Worm (Caenorhabditis elegans): ENCODE data around the gene sinh-1.

sinh-1 gene

ce11 chrII:12228005-12228404 lies at the start of gene sinh-1:
Gene sinh-1, plus strand, starts transcription at chrII:12228305.
- no peak for TF ChIP-seq tbx-37 (GFP tag; conservative IDR thresholded peaks at IDR 0.05)
- no peak for TF ChIP-seq ama-1 (optimal IDR thresholded peaks at IDR 0.05)
- TF ChIP-seq ceh-36 (tag; optimal IDR thresholded peaks at IDR 0.05): no peak
- no peak for TF ChIP-seq hnd-1 (tag; optimal IDR thresholded peaks at IDR 0.05)
- no peak for TF ChIP-seq tra-4 (tag; optimal IDR thresholded peaks at IDR 0.05)
- no peak for TF ChIP-seq pes-1 (GFP tag; IDR thresholded peaks at IDR 0.05)
- no peak for TF ChIP-seq sea-1 (GFP tag; conservative IDR thresholded peaks at IDR 0.05)
- TF ChIP-seq ceh-13 (GFP tag; optimal IDR thresholded peaks at IDR 0.05): no peak
- TF ChIP-seq scrt-1 (GFP tag; IDR thresholded peaks at IDR 0.05): no peak
- TF ChIP-seq aly-1 (tag; optimal IDR thresholded peaks at IDR 0.05): no peak

- TF ChIP-seq ets-7 (tag; optimal IDR thresholded peaks at IDR 0.05) (no peak), hnd-1 (tag; optimal IDR thresholded peaks at IDR 0.05) (no peak), sea-1 (GFP tag; conservative IDR thresholded peaks at IDR 0.05) (no peak), aly-1 (tag; optimal IDR thresholded peaks at IDR 0.05) (no peak), tbx-11 (GFP tag; IDR thresholded peaks at IDR 0.05) (no peak), ama-1 (optimal IDR thresholded peaks at IDR 0.05) (no peak), scrt-1 (GFP tag; IDR thresholded peaks at IDR 0.05) (no peak), tra-4 (tag; optimal IDR thresholded peaks at IDR 0.05) (no peak), flt-1 (GFP tag; IDR thresholded peaks at IDR 0.05) (no peak), tbx-37 (GFP tag; conservative IDR thresholded peaks at IDR 0.05) (no peak)
Observed at ce11 chrII:12184857-12185256, 43.2 kb upstream of the sinh-1 start, which contains the start of gene Y57A10A.13. Gene Y57A10A.13, minus strand, starts transcription at chrII:12184902.

- no peak for TF ChIP-seq sea-1 (GFP tag; conservative IDR thresholded peaks at IDR 0.05)
- no peak for TF ChIP-seq F13C5.2 (tag; optimal IDR thresholded peaks at IDR 0.05)
- TF ChIP-seq hnd-1 (tag; optimal IDR thresholded peaks at IDR 0.05): no peak
- no peak for TF ChIP-seq aly-1 (tag; optimal IDR thresholded peaks at IDR 0.05)
Observed at ce11 chrII:12185710-12186109, 42.4 kb upstream of the sinh-1 start, which contains the start of gene Y57A10A.14. Gene Y57A10A.14, plus strand, starts transcription at chrII:12185937.

- TF ChIP-seq pes-1 (GFP tag; IDR thresholded peaks at IDR 0.05) (no peak), scrt-1 (GFP tag; IDR thresholded peaks at IDR 0.05) (no peak), tra-4 (tag; optimal IDR thresholded peaks at IDR 0.05) (no peak), ceh-36 (tag; optimal IDR thresholded peaks at IDR 0.05) (no peak), flt-1 (GFP tag; IDR thresholded peaks at IDR 0.05) (no peak), F13C5.2 (tag; optimal IDR thresholded peaks at IDR 0.05) (no peak), hnd-1 (tag; optimal IDR thresholded peaks at IDR 0.05) (no peak), ceh-13 (GFP tag; optimal IDR thresholded peaks at IDR 0.05) (no peak), sea-1 (GFP tag; conservative IDR thresholded peaks at IDR 0.05) (no peak), B0310.2 (tag; optimal IDR thresholded peaks at IDR 0.05) (no peak), hmbx-1 (tag; optimal IDR thresholded peaks at IDR 0.05) (no peak)
Observed at ce11 chrII:12186726-12187125, 41.4 kb upstream of the sinh-1 start.

- TF ChIP-seq tra-4 (tag; optimal IDR thresholded peaks at IDR 0.05) (no peak), tbx-11 (GFP tag; IDR thresholded peaks at IDR 0.05) (no peak), hmg-4 (GFP tag; optimal IDR thresholded peaks at IDR 0.05) (no peak), pes-1 (GFP tag; IDR thresholded peaks at IDR 0.05) (no peak)
Observed at ce11 chrII:12189193-12189592, 38.9 kb upstream of the sinh-1 start.

ce11 chrII:12199209-12199608 lies 28.9 kb upstream of the sinh-1 start:
- no peak for TF ChIP-seq flt-1 (GFP tag; IDR thresholded peaks at IDR 0.05)

- TF ChIP-seq hmg-4 (GFP tag; optimal IDR thresholded peaks at IDR 0.05) (no peak), pes-1 (GFP tag; IDR thresholded peaks at IDR 0.05) (no peak), aly-1 (tag; optimal IDR thresholded peaks at IDR 0.05) (no peak), flt-1 (GFP tag; IDR thresholded peaks at IDR 0.05) (no peak), ceh-13 (GFP tag; optimal IDR thresholded peaks at IDR 0.05) (no peak), ama-1 (optimal IDR thresholded peaks at IDR 0.05) (no peak), hnd-1 (tag; optimal IDR thresholded peaks at IDR 0.05) (no peak), scrt-1 (GFP tag; IDR thresholded peaks at IDR 0.05) (no peak), B0310.2 (tag; optimal IDR thresholded peaks at IDR 0.05) (no peak), F13C5.2 (tag; optimal IDR thresholded peaks at IDR 0.05) (no peak), ceh-36 (tag; optimal IDR thresholded peaks at IDR 0.05) (no peak), hmbx-1 (tag; optimal IDR thresholded peaks at IDR 0.05) (no peak), ets-7 (tag; optimal IDR thresholded peaks at IDR 0.05) (no peak), tra-4 (tag; optimal IDR thresholded peaks at IDR 0.05) (no peak), tbx-37 (GFP tag; conservative IDR thresholded peaks at IDR 0.05) (no peak), sea-1 (GFP tag; conservative IDR thresholded peaks at IDR 0.05) (no peak), tbx-11 (GFP tag; IDR thresholded peaks at IDR 0.05) (no peak)
Observed at ce11 chrII:12199912-12200637, 28.0 kb upstream of the sinh-1 start, which contains the start of gene polg-1. Gene polg-1, minus strand, starts transcription at chrII:12199962.

ce11 chrII:12202281-12202680 lies 25.8 kb upstream of the sinh-1 start, which contains the start of gene trpp-5:
Gene trpp-5, minus strand, starts transcription at chrII:12202381.
- TF ChIP-seq scrt-1 (GFP tag; IDR thresholded peaks at IDR 0.05): no peak
- TF ChIP-seq sea-1 (GFP tag; conservative IDR thresholded peaks at IDR 0.05): no peak
- no peak for TF ChIP-seq hnd-1 (tag; optimal IDR thresholded peaks at IDR 0.05)
- no peak for TF ChIP-seq ama-1 (optimal IDR thresholded peaks at IDR 0.05)
- no peak for TF ChIP-seq F13C5.2 (tag; optimal IDR thresholded peaks at IDR 0.05)
- no peak for TF ChIP-seq hmg-4 (GFP tag; optimal IDR thresholded peaks at IDR 0.05)
- no peak for TF ChIP-seq aly-1 (tag; optimal IDR thresholded peaks at IDR 0.05)
- no peak for TF ChIP-seq ets-7 (tag; optimal IDR thresholded peaks at IDR 0.05)
